Fruit fly (Drosophila melanogaster) whole organism, wandering third instar larva: Measurements from ENCODE around the gene CG13930.

ENCODE experiments used
- Abd-B ChIP-seq: fragments of >200 bp; optimal IDR thresholded peaks from 2 replicates; lab custom pipeline; 2017; ENCODE audit warnings: missing biosample characterization, missing genetic modification characterization
- CG32264 ChIP-seq: fragments of 200-800 bp; sonication (Bioruptor generic); optimal IDR thresholded peaks from 2 replicates; lab custom pipeline; 2016; ENCODE audit warnings: missing biosample characterization, missing genetic modification characterization
- CG9705 ChIP-seq: fragments of 200-800 bp; sonication (Bioruptor generic); optimal IDR thresholded peaks from 2 replicates; lab custom pipeline; 2018; ENCODE audit warnings: missing biosample characterization, mild to moderate bottlenecking, missing genetic modification characterization
- CrebA ChIP-seq: fragments of 200-800 bp; sonication (Bioruptor generic); optimal IDR thresholded peaks from 2 replicates; lab custom pipeline; 2016; ENCODE audit warnings: missing biosample characterization, mild to moderate bottlenecking, missing genetic modification characterization, borderline replicate concordance
- Dfd ChIP-seq: fragments of >200 bp; optimal IDR thresholded peaks from 2 replicates; lab custom pipeline; 2017; ENCODE audit warnings: missing biosample characterization, missing genetic modification characterization
- Dif ChIP-seq: fragments of 200-275, 200-300 bp; sonication (Bioruptor generic); optimal IDR thresholded peaks from 2 replicates; lab custom pipeline; 2018; ENCODE audit warnings: missing biosample characterization, missing genetic modification characterization; ENCODE audit not compliant: partially characterized antibody
- GATAd ChIP-seq: sonication (Bioruptor generic); optimal IDR thresholded peaks from 2 replicates; lab custom pipeline; 2016; ENCODE audit warnings: missing biosample characterization, missing genetic modification characterization
- HLH106 ChIP-seq: fragments of 200-800 bp; optimal IDR thresholded peaks from 3 replicates; lab custom pipeline; 2019; ENCODE audit warnings: missing biosample characterization, mild to moderate bottlenecking, missing genetic modification characterization, moderate library complexity
- Hnf4 ChIP-seq: fragments of 200-800 bp; sonication (Bioruptor generic); optimal IDR thresholded peaks from 2 replicates; lab custom pipeline; 2016; ENCODE audit warnings: missing biosample characterization, mild to moderate bottlenecking, missing genetic modification characterization
- Hr78 ChIP-seq: fragments of >200 bp; optimal IDR thresholded peaks from 2 replicates; lab custom pipeline; 2017; ENCODE audit warnings: missing biosample characterization, missing genetic modification characterization
- Hr83 ChIP-seq: fragments of 200-300 bp; sonication (Bioruptor generic); optimal IDR thresholded peaks from 2 replicates; lab custom pipeline; 2016; ENCODE audit warnings: missing biosample characterization, mild to moderate bottlenecking, missing genetic modification characterization, moderate library complexity; ENCODE audit not compliant: poor library complexity, severe bottlenecking
- Jra ChIP-seq: sonication (Bioruptor generic); optimal IDR thresholded peaks from 2 replicates; lab custom pipeline; 2016; ENCODE audit warnings: missing biosample characterization, missing genetic modification characterization
- Mio ChIP-seq: sonication (Bioruptor generic); optimal IDR thresholded peaks from 2 replicates; lab custom pipeline; 2016; ENCODE audit warnings: missing biosample characterization, missing genetic modification characterization
- Myc ChIP-seq: fragments of >200 bp; optimal IDR thresholded peaks from 2 replicates; lab custom pipeline; 2017
- N ChIP-seq: fragments of >200 bp; optimal IDR thresholded peaks from 2 replicates; lab custom pipeline; 2018; ENCODE audit warnings: missing biosample characterization, missing external identifiers, missing genetic modification characterization
- OdsH ChIP-seq: fragments of 200-800 bp; sonication (Bioruptor generic); optimal IDR thresholded peaks from 2 replicates; lab custom pipeline; 2016; ENCODE audit warnings: missing biosample characterization, mild to moderate bottlenecking, missing genetic modification characterization
- Rel ChIP-seq, 2 experiments: fragments of 200-800 bp; sonication (Bioruptor generic) in 1 of 2; optimal IDR thresholded peaks; 2 replicates in 1 of 2; 3 replicates in 1 of 2; lab custom pipeline; 2016 to 2019; ENCODE audit warnings: mild to moderate bottlenecking in 2 of 2, missing biosample characterization in 2 of 2, missing genetic modification characterization in 2 of 2, moderate library complexity in 1 of 2
- Sp1 ChIP-seq: fragments of 200-800 bp; sonication (Bioruptor generic); optimal IDR thresholded peaks from 3 replicates; lab custom pipeline; 2019; ENCODE audit warnings: missing biosample characterization, mild to moderate bottlenecking, missing genetic modification characterization, moderate library complexity
- Vsx2 ChIP-seq: fragments of 200-300, 225-300 bp; sonication (Bioruptor generic); optimal IDR thresholded peaks from 2 replicates; lab custom pipeline; 2018; ENCODE audit warnings: missing biosample characterization, missing genetic modification characterization; ENCODE audit not compliant: partially characterized antibody
- br ChIP-seq: fragments of 200-800 bp; sonication (Bioruptor generic); optimal IDR thresholded peaks from 2 replicates; lab custom pipeline; 2016; ENCODE audit warnings: missing biosample characterization, missing genetic modification characterization
- brk ChIP-seq: fragments of 200-800 bp; sonication (Bioruptor generic); optimal IDR thresholded peaks from 2 replicates; lab custom pipeline; 2016; ENCODE audit warnings: missing biosample characterization, mild to moderate bottlenecking, missing genetic modification characterization
- dl ChIP-seq, 2 experiments: fragments of 175-275, 200-275 bp in 1 of 2; fragments of 200-275 bp in 1 of 2; sonication (Bioruptor generic); optimal IDR thresholded peaks; lab custom pipeline; 2018; ENCODE audit warnings: mild to moderate bottlenecking in 2 of 2, missing biosample characterization in 2 of 2, missing genetic modification characterization in 2 of 2, moderate library complexity in 2 of 2; ENCODE audit not compliant: partially characterized antibody in 2 of 2, insufficient read depth in 1 of 2
- dmrt93B ChIP-seq: fragments of 200-800 bp; sonication (Bioruptor generic); optimal IDR thresholded peaks from 2 replicates; lab custom pipeline; 2018; ENCODE audit warnings: missing biosample characterization, mild to moderate bottlenecking, missing genetic modification characterization
- dsf ChIP-seq: sonication (Bioruptor generic); optimal IDR thresholded peaks from 2 replicates; lab custom pipeline; 2016; ENCODE audit warnings: missing biosample characterization, missing genetic modification characterization, borderline replicate concordance
- ey ChIP-seq: fragments of 200-800 bp; sonication (Bioruptor generic); optimal IDR thresholded peaks from 2 replicates; lab custom pipeline; 2016; ENCODE audit warnings: missing biosample characterization, missing genetic modification characterization
- foxo ChIP-seq, 2 experiments: fragments of 200-800 bp; sonication (Bioruptor generic); optimal IDR thresholded peaks; 2 replicates in 1 of 2; 3 replicates in 1 of 2; lab custom pipeline; 2016 to 2017; ENCODE audit warnings: missing biosample characterization in 2 of 2, missing genetic modification characterization in 2 of 2
- fru ChIP-seq: fragments of 200-800 bp; sonication (Bioruptor generic); optimal IDR thresholded peaks from 3 replicates; lab custom pipeline; 2016; ENCODE audit warnings: missing biosample characterization, mild to moderate bottlenecking, missing genetic modification characterization
- h ChIP-seq: fragments of 200-800 bp; sonication (Bioruptor generic); optimal IDR thresholded peaks from 3 replicates; lab custom pipeline; 2016; ENCODE audit warnings: missing biosample characterization, mild to moderate bottlenecking, missing genetic modification characterization
- jim ChIP-seq: fragments of 175-275, 200-325 bp; sonication (Bioruptor generic); optimal IDR thresholded peaks from 2 replicates; lab custom pipeline; 2016; ENCODE audit warnings: missing biosample characterization, mild to moderate bottlenecking, missing genetic modification characterization
- lola ChIP-seq: fragments of >200 bp; optimal IDR thresholded peaks from 2 replicates; lab custom pipeline; 2017; ENCODE audit warnings: missing biosample characterization, missing genetic modification characterization
- pan ChIP-seq: fragments of >200 bp; optimal IDR thresholded peaks from 2 replicates; lab custom pipeline; 2017
- psq ChIP-seq: fragments of 200-800 bp; sonication (Bioruptor generic); optimal IDR thresholded peaks from 3 replicates; lab custom pipeline; 2017; ENCODE audit warnings: missing biosample characterization, mild to moderate bottlenecking, missing genetic modification characterization, moderate library complexity
- rgr ChIP-seq: fragments of 200-800 bp; sonication (Bioruptor generic); optimal IDR thresholded peaks from 3 replicates; lab custom pipeline; 2016; ENCODE audit warnings: missing biosample characterization, mild to moderate bottlenecking, missing genetic modification characterization
- sage ChIP-seq: fragments of 200-800 bp; sonication (Bioruptor generic); optimal IDR thresholded peaks from 2 replicates; lab custom pipeline; 2016; ENCODE audit warnings: missing biosample characterization, mild to moderate bottlenecking, missing genetic modification characterization
- sv ChIP-seq: fragments of 200-800 bp; sonication (Bioruptor generic); optimal IDR thresholded peaks from 3 replicates; lab custom pipeline; 2016; ENCODE audit warnings: missing biosample characterization, missing genetic modification characterization
- tai ChIP-seq: sonication (Bioruptor generic); optimal IDR thresholded peaks from 2 replicates; lab custom pipeline; 2016; ENCODE audit warnings: missing biosample characterization, missing genetic modification characterization
- usp ChIP-seq: fragments of >200 bp; optimal IDR thresholded peaks from 2 replicates; lab custom pipeline; 2017; ENCODE audit warnings: missing biosample characterization, missing genetic modification characterization
- woc ChIP-seq: sonication (Bioruptor generic); optimal IDR thresholded peaks from 2 replicates; lab custom pipeline; 2016; ENCODE audit warnings: missing biosample characterization, mild to moderate bottlenecking, missing genetic modification characterization

CG13930 gene

dm6 chr3L:1644920-1645567 lies 27.5 kb downstream of the CG13930 start, which contains the start of the genes alphaCOP and CG13919:
TSS of gene alphaCOP (minus strand) at chr3L:1645199.
TSS of gene CG13919 (plus strand) at chr3L:1645467.
- peak; percentile 83 for TF ChIP-seq Hr83 (GFP tag; lab: Kevin White, UChicago)
- peak; percentile 32 for TF ChIP-seq Myc (lab: Kevin White, UChicago)
- peak; percentile 98 for TF ChIP-seq HLH106 (tag; lab: Kevin White, UChicago)
- TF ChIP-seq rgr (GFP tag; lab: Kevin White, UChicago), result peak; percentile 98
- peak; percentile 97 for TF ChIP-seq OdsH
- TF ChIP-seq Dfd (GFP tag; lab: Kevin White, UChicago), result no peak
- no peak for TF ChIP-seq Hr78 (GFP tag; lab: Kevin White, UChicago)
- no peak for TF ChIP-seq Hnf4 (GFP tag; lab: Kevin White, UChicago)
- peak; percentile 97 for TF ChIP-seq sv (GFP tag; lab: Kevin White, UChicago)
- TF ChIP-seq CG9705 (GFP tag; lab: Kevin White, UChicago), result peak; percentile 86
- peak; percentile 80 to 98 for TF ChIP-seq foxo (GFP tag; optimal IDR thresholded peaks at IDR 0.05; lab: Kevin White, UChicago)
- no peak for TF ChIP-seq Abd-B (GFP tag; lab: Kevin White, UChicago)
- TF ChIP-seq woc (GFP tag; lab: Kevin White, UChicago), result peak; percentile 96
- TF ChIP-seq CG32264 (GFP tag; lab: Kevin White, UChicago), result peak; percentile 91
- TF ChIP-seq Jra (GFP tag; lab: Kevin White, UChicago), result peak; percentile 96
- no peak for TF ChIP-seq usp
- TF ChIP-seq sage (GFP tag; lab: Kevin White, UChicago), result no peak
- TF ChIP-seq dl (GFP tag; optimal IDR thresholded peaks at IDR 0.05; lab: Kevin White, UChicago; ENCODE audit: insufficient read depth in 1 of 2, partially characterized antibody in 2 of 2), result no peak
- peak; percentile 95 for TF ChIP-seq psq (GFP tag; lab: Kevin White, UChicago)
- peak; percentile 60 for TF ChIP-seq Mio (GFP tag; lab: Kevin White, UChicago)
- peak; percentile 95 for TF ChIP-seq fru
- no peak for TF ChIP-seq CrebA
- TF ChIP-seq Sp1 (GFP tag; lab: Kevin White, UChicago), result peak; percentile 97
- no peak for TF ChIP-seq Vsx2
- peak; percentile 94 for TF ChIP-seq dsf (GFP tag; lab: Kevin White, UChicago)
- TF ChIP-seq dmrt93B, result peak; percentile 89
- peak; percentile 88 for TF ChIP-seq Rel (GFP tag; optimal IDR thresholded peaks at IDR 0.05; lab: Kevin White, UChicago)
- peak; percentile 83 for TF ChIP-seq Rel (tag; optimal IDR thresholded peaks at IDR 0.05; lab: Kevin White, UChicago)
- peak; percentile 99 for TF ChIP-seq h
- peak; percentile 78 for TF ChIP-seq GATAd (GFP tag; lab: Kevin White, UChicago)
- TF ChIP-seq ey (GFP tag; lab: Kevin White, UChicago), result peak; percentile 95
- peak; percentile 96 for TF ChIP-seq br (GFP tag; lab: Kevin White, UChicago)

- TF ChIP-seq usp (no peak), dl (GFP tag; optimal IDR thresholded peaks at IDR 0.05; lab: Kevin White, UChicago; ENCODE audit: insufficient read depth in 1 of 2, partially characterized antibody in 2 of 2) (no peak), N (no peak), OdsH (peak; percentile 71), dmrt93B (peak; percentile 77), CG9705 (GFP tag; lab: Kevin White, UChicago) (peak; percentile 79), ey (GFP tag; lab: Kevin White, UChicago) (peak; percentile 83), Vsx2 (no peak), Myc (lab: Kevin White, UChicago) (no peak), h (peak; percentile 86), br (GFP tag; lab: Kevin White, UChicago) (peak; percentile 82), Abd-B (GFP tag; lab: Kevin White, UChicago) (no peak), psq (GFP tag; lab: Kevin White, UChicago) (peak; percentile 62), Hr78 (GFP tag; lab: Kevin White, UChicago) (no peak), rgr (GFP tag; lab: Kevin White, UChicago) (peak; percentile 88), Dfd (GFP tag; lab: Kevin White, UChicago) (no peak), tai (GFP tag; lab: Kevin White, UChicago) (no peak), woc (GFP tag; lab: Kevin White, UChicago) (peak; percentile 94), HLH106 (tag; lab: Kevin White, UChicago) (peak; percentile 89), foxo (GFP tag; optimal IDR thresholded peaks at IDR 0.05; lab: Kevin White, UChicago) (peak in 1 of 2 experiments; percentile 89), Rel (GFP tag; optimal IDR thresholded peaks at IDR 0.05; lab: Kevin White, UChicago) (no peak), Rel (tag; optimal IDR thresholded peaks at IDR 0.05; lab: Kevin White, UChicago) (peak; percentile 16), Hnf4 (GFP tag; lab: Kevin White, UChicago) (no peak), CrebA (no peak), fru (peak; percentile 86), lola (GFP tag; lab: Kevin White, UChicago) (no peak), dsf (GFP tag; lab: Kevin White, UChicago) (no peak), Jra (GFP tag; lab: Kevin White, UChicago) (no peak), Sp1 (GFP tag; lab: Kevin White, UChicago) (peak; percentile 54), brk (GFP tag; lab: Kevin White, UChicago) (no peak), Dif (GFP tag; lab: Kevin White, UChicago) (no peak), sage (GFP tag; lab: Kevin White, UChicago) (no peak), sv (GFP tag; lab: Kevin White, UChicago) (peak; percentile 62), Mio (GFP tag; lab: Kevin White, UChicago) (no peak), CG32264 (GFP tag; lab: Kevin White, UChicago) (peak; percentile 56), jim (GFP tag; lab: Kevin White, UChicago) (no peak), pan (lab: Kevin White, UChicago) (no peak), GATAd (GFP tag; lab: Kevin White, UChicago) (no peak), Hr83 (GFP tag; lab: Kevin White, UChicago) (peak; percentile 8)
- TF ChIP-seq, all 38 proteins: peak for 17
These were observed 33.2 kb downstream of the CG13930 start, which contains the start of the genes Mettl2 and Bgb for dm6 chr3L:1639185-1639812. TSS of gene Mettl2 (minus strand) at chr3L:1639235. TSS of gene Bgb (plus strand) at chr3L:1639711.
